Worm (Caenorhabditis elegans) whole organism, L1 larva: ENCODE measurements around the gene maoc-1.

Source experiments
- C04F5.9 ChIP-seq: sonication (generic microtip); optimal IDR thresholded peaks from 2 replicates; lab custom pipeline; 2016; ENCODE audit warnings: missing genetic modification characterization, missing compliant biosample characterization
- C34B4.2 ChIP-seq: sonication (generic microtip); optimal IDR thresholded peaks from 2 replicates; lab custom pipeline; 2017; ENCODE audit warnings: mild to moderate bottlenecking, missing genetic modification characterization, missing compliant biosample characterization
- F16B12.6 ChIP-seq: fragments of 150-350 bp; optimal IDR thresholded peaks from 2 replicates; lab custom pipeline; 2014; ENCODE audit warnings: missing biosample characterization, missing genetic modification characterization
- Y116A8C.19 ChIP-seq: sonication (generic microtip); optimal IDR thresholded peaks from 2 replicates; lab custom pipeline; 2016; ENCODE audit warnings: missing compliant biosample characterization, missing genetic modification characterization, borderline replicate concordance
- aha-1 ChIP-seq: fragments of 150-350 bp; optimal IDR thresholded peaks from 2 replicates; lab custom pipeline; 2014; ENCODE audit warnings: missing biosample characterization, missing genetic modification characterization
- ama-1 ChIP-seq: fragments of 150-350 bp; optimal IDR thresholded peaks from 2 replicates; lab custom pipeline; 2014
- blmp-1 ChIP-seq: fragments of 150-350 bp; optimal IDR thresholded peaks from 2 replicates; lab custom pipeline; 2014; ENCODE audit warnings: missing biosample characterization, missing genetic modification characterization
- ceh-8 ChIP-seq: fragments of 200-800 bp; sonication (Bioruptor generic); optimal IDR thresholded peaks from 2 replicates; lab custom pipeline; 2018; ENCODE audit warnings: mild to moderate bottlenecking, missing genetic modification characterization, moderate library complexity, missing compliant biosample characterization
- ceh-88 ChIP-seq: fragments of 200-800 bp; sonication (Bioruptor generic); IDR thresholded peaks from 2 replicates; pipeline ENCODE4 v1.3.6; 2022; ENCODE audit warnings: missing genetic modification characterization, missing compliant biosample characterization
- dpl-1 ChIP-seq, 3 experiments: fragments of 150-350 bp in 2 of 3; sonication (generic microtip) in 1 of 3; optimal IDR thresholded peaks; 2 replicates each; lab custom pipeline; 2014 to 2017; ENCODE audit warnings: missing biosample characterization in 3 of 3, missing genetic modification characterization in 3 of 3, missing genetic modification reagents in 3 of 3
- dsc-1 ChIP-seq: sonication (generic microtip); optimal IDR thresholded peaks from 2 replicates; lab custom pipeline; 2016; ENCODE audit warnings: mild to moderate bottlenecking, missing genetic modification characterization, missing compliant biosample characterization
- egl-13 ChIP-seq: sonication (generic microtip); optimal IDR thresholded peaks from 2 replicates; lab custom pipeline; 2016; ENCODE audit warnings: missing genotype, missing genetic modification reagents, missing genetic modification characterization, missing compliant biosample characterization
- elt-2 ChIP-seq: sonication (generic microtip); optimal IDR thresholded peaks from 2 replicates; lab custom pipeline; 2016; ENCODE audit warnings: missing genetic modification characterization, mild to moderate bottlenecking, inconsistent platforms, missing compliant biosample characterization, missing genetic modification reagents
- elt-3 ChIP-seq, 6 experiments: fragments of 150-350 bp in 1 of 6; sonication (generic microtip); optimal IDR thresholded peaks; 2 replicates each; lab custom pipeline; 2017 to 2018; ENCODE audit warnings: missing biosample characterization in 6 of 6, missing genetic modification characterization in 6 of 6, inconsistent platforms in 1 of 6
- fkh-10 ChIP-seq: sonication (generic microtip); optimal IDR thresholded peaks from 2 replicates; lab custom pipeline; 2017; ENCODE audit warnings: missing biosample characterization, missing genetic modification reagents, missing genetic modification characterization
- fkh-4 ChIP-seq: sonication (generic microtip); optimal IDR thresholded peaks from 2 replicates; lab custom pipeline; 2016; ENCODE audit warnings: missing compliant biosample characterization, missing genetic modification characterization, borderline replicate concordance
- fkh-8 ChIP-seq: sonication (generic microtip); optimal IDR thresholded peaks from 2 replicates; lab custom pipeline; 2016; ENCODE audit warnings: mild to moderate bottlenecking, missing genetic modification characterization, missing compliant biosample characterization
- grh-1 ChIP-seq: fragments of 200-800 bp; sonication (Bioruptor generic); IDR thresholded peaks from 2 replicates; pipeline ENCODE4 v1.3.6; 2022; ENCODE audit warnings: missing genetic modification reagents, missing genetic modification characterization, missing compliant biosample characterization
- hlh-17 ChIP-seq: fragments of 200-800 bp; sonication (Bioruptor generic); optimal IDR thresholded peaks from 2 replicates; lab custom pipeline; 2018; ENCODE audit warnings: missing genetic modification characterization, mild to moderate bottlenecking, missing compliant biosample characterization, moderate library complexity, borderline replicate concordance
- hpl-2 ChIP-seq: fragments of 150-350 bp; optimal IDR thresholded peaks from 2 replicates; lab custom pipeline; 2014; ENCODE audit warnings: missing biosample characterization, missing genetic modification reagents, missing genetic modification characterization
- irx-1 ChIP-seq: sonication (generic microtip); optimal IDR thresholded peaks from 2 replicates; lab custom pipeline; 2016; ENCODE audit warnings: missing genetic modification characterization, missing compliant biosample characterization
- isw-1 ChIP-seq: fragments of 200-800 bp; sonication (Bioruptor generic); IDR thresholded peaks from 2 replicates; pipeline ENCODE4 v1.3.6; 2022; ENCODE audit warnings: missing genetic modification characterization, missing compliant biosample characterization
- jun-1 ChIP-seq: fragments of 150-350 bp; optimal IDR thresholded peaks from 2 replicates; lab custom pipeline; 2014; ENCODE audit warnings: missing biosample characterization, missing genetic modification reagents, missing genetic modification characterization
- lin-14 ChIP-seq: fragments of 200-800 bp; sonication (Bioruptor generic); optimal IDR thresholded peaks from 2 replicates; lab custom pipeline; 2018; ENCODE audit warnings: mild to moderate bottlenecking, missing genetic modification characterization, moderate library complexity, missing compliant biosample characterization
- lin-35 ChIP-seq, 2 experiments: fragments of 150-350 bp; optimal IDR thresholded peaks; 2 replicates each; lab custom pipeline; 2014; ENCODE audit warnings: missing biosample characterization in 2 of 2, missing genetic modification characterization in 2 of 2, missing genetic modification reagents in 2 of 2
- lir-3 ChIP-seq: sonication (generic microtip); optimal IDR thresholded peaks from 2 replicates; lab custom pipeline; 2016; ENCODE audit warnings: mild to moderate bottlenecking, missing genetic modification characterization, moderate library complexity, missing compliant biosample characterization; ENCODE audit not compliant: poor library complexity
- lsy-2 ChIP-seq, 2 experiments: fragments of 150-350 bp; optimal IDR thresholded peaks; 2 replicates each; lab custom pipeline; 2014; ENCODE audit warnings: missing biosample characterization in 2 of 2, missing genetic modification characterization in 2 of 2
- mep-1 ChIP-seq: fragments of 150-350 bp; optimal IDR thresholded peaks from 2 replicates; lab custom pipeline; 2014; ENCODE audit warnings: missing biosample characterization, missing genetic modification characterization
- nhr-20 ChIP-seq: sonication (generic microtip); optimal IDR thresholded peaks from 2 replicates; lab custom pipeline; 2016; ENCODE audit warnings: mild to moderate bottlenecking, missing genetic modification characterization, missing compliant biosample characterization
- nhr-47 ChIP-seq: sonication (generic microtip); optimal IDR thresholded peaks from 2 replicates; lab custom pipeline; 2016; ENCODE audit warnings: mild to moderate bottlenecking, missing genetic modification characterization, moderate library complexity, missing compliant biosample characterization
- nhr-71 ChIP-seq: sonication (generic microtip); optimal IDR thresholded peaks from 2 replicates; lab custom pipeline; 2016; ENCODE audit warnings: mild to moderate bottlenecking, missing genetic modification characterization, moderate library complexity, missing compliant biosample characterization
- nhr-85 ChIP-seq: sonication (generic microtip); peaks from one replicate; lab custom pipeline; 2016; ENCODE audit warnings: missing genetic modification characterization, inconsistent platforms, missing compliant biosample characterization
- pax-3 ChIP-seq: fragments of 200-800 bp; sonication (Bioruptor generic); optimal IDR thresholded peaks from 2 replicates; lab custom pipeline; 2018; ENCODE audit warnings: mild to moderate bottlenecking, missing genetic modification characterization, moderate library complexity, missing compliant biosample characterization
- skn-1 ChIP-seq: fragments of 150-350 bp; optimal IDR thresholded peaks from 2 replicates; lab custom pipeline; 2014; ENCODE audit warnings: missing biosample characterization, missing genetic modification characterization
- snpc-4 ChIP-seq: fragments of 150-350 bp; optimal IDR thresholded peaks from 2 replicates; lab custom pipeline; 2014; ENCODE audit warnings: missing biosample characterization, missing genetic modification characterization
- snu-23 ChIP-seq: sonication (generic microtip); optimal IDR thresholded peaks from 2 replicates; lab custom pipeline; 2016; ENCODE audit warnings: missing genetic modification characterization, missing compliant biosample characterization
- swsn-7 ChIP-seq: sonication (generic microtip); optimal IDR thresholded peaks from 2 replicates; lab custom pipeline; 2016; ENCODE audit warnings: missing genetic modification characterization, missing compliant biosample characterization
- tbx-2 ChIP-seq: sonication (generic microtip); optimal IDR thresholded peaks from 2 replicates; lab custom pipeline; 2016; ENCODE audit warnings: missing genetic modification characterization, missing compliant biosample characterization
- tlp-1 ChIP-seq: fragments of 150-350 bp; optimal IDR thresholded peaks from 2 replicates; lab custom pipeline; 2014; ENCODE audit warnings: missing biosample characterization, missing genetic modification characterization
- unc-30 ChIP-seq: sonication (generic microtip); optimal IDR thresholded peaks from 2 replicates; lab custom pipeline; 2017; ENCODE audit warnings: missing biosample characterization, missing genetic modification characterization
- xbp-1 ChIP-seq: sonication (generic microtip); optimal IDR thresholded peaks from 2 replicates; lab custom pipeline; 2016; ENCODE audit warnings: missing genetic modification characterization, missing compliant biosample characterization
- zip-4 ChIP-seq: fragments of 200-800 bp; sonication (Bioruptor generic); optimal IDR thresholded peaks from 2 replicates; lab custom pipeline; 2018; ENCODE audit warnings: mild to moderate bottlenecking, missing genetic modification characterization, moderate library complexity, missing compliant biosample characterization
- ztf-11 ChIP-seq, 2 experiments: sonication (generic microtip); optimal IDR thresholded peaks; 2 replicates each; lab custom pipeline; 2016 to 2017; ENCODE audit warnings: missing genetic modification characterization in 2 of 2, missing biosample characterization in 1 of 2, missing compliant biosample characterization in 1 of 2

Gene maoc-1

ce11 chrII:7183493-7184272 is 12.4 kb upstream of the maoc-1 start, which contains the start of gene pdl-1 (continued):
- TF ChIP-seq fkh-8 (tag; lab: Kevin White, UChicago) (peak; percentile 62), lsy-2 (tag; optimal IDR thresholded peaks at IDR 0.05; lab: Kevin White, UChicago) (peak; percentile 61 to 72), lin-14 (GFP tag; lab: Kevin White, UChicago) (peak; percentile 61), ztf-11 (tag; optimal IDR thresholded peaks at IDR 0.05; lab: Kevin White, UChicago) (peak in 1 of 2 experiments; percentile 3), xbp-1 (tag; lab: Kevin White, UChicago) (peak; percentile 64), hpl-2 (no peak), lir-3 (tag; lab: Kevin White, UChicago) (peak; percentile 87), fkh-10 (GFP tag; lab: Kevin White, UChicago) (peak; percentile 64), pax-3 (tag; lab: Kevin White, UChicago) (peak; percentile 69), fkh-4 (tag; lab: Kevin White, UChicago) (no peak), unc-30 (tag; lab: Kevin White, UChicago) (no peak), F16B12.6 (tag; lab: Kevin White, UChicago) (peak; percentile 32), nhr-20 (tag; lab: Kevin White, UChicago) (peak; percentile 73), blmp-1 (peak; percentile 27), jun-1 (tag; lab: Kevin White, UChicago) (peak; percentile 37), ama-1 (no peak), ceh-8 (no peak), nhr-47 (peak; percentile 78), C04F5.9 (peak; percentile 10), grh-1 (GFP tag; lab: Robert Waterston, UW) (peak; percentile 55; the same call in 1 of the 2 replicates), lin-35 (GFP tag; optimal IDR thresholded peaks at IDR 0.05; lab: Kevin White, UChicago) (peak; percentile 63 to 77), nhr-71 (tag; lab: Kevin White, UChicago) (peak; percentile 73), hlh-17 (GFP tag; lab: Kevin White, UChicago) (no peak), zip-4 (GFP tag; lab: Kevin White, UChicago) (peak; percentile 17), irx-1 (tag; lab: Kevin White, UChicago) (peak; percentile 17), C34B4.2 (tag; lab: Kevin White, UChicago) (no peak), snpc-4 (tag; lab: Kevin White, UChicago) (peak; percentile 58), snu-23 (peak; percentile 83), elt-3 (tag; optimal IDR thresholded peaks at IDR 0.05; lab: Kevin White, UChicago) (peak in 3 of 6 experiments; percentile 24 to 61 (median 58)), elt-2 (tag; lab: Kevin White, UChicago) (peak; percentile 46), isw-1 (peak; percentile 43), tlp-1 (no peak), dpl-1 (GFP tag; optimal IDR thresholded peaks at IDR 0.05; lab: Kevin White, UChicago) (peak in 2 of 3 experiments; percentile 34 to 43), egl-13 (tag; lab: Kevin White, UChicago) (peak; percentile 38), skn-1 (peak; percentile 60), dsc-1 (peak; percentile 72), Y116A8C.19 (tag; lab: Kevin White, UChicago) (no peak), aha-1 (no peak), ceh-88 (GFP tag; lab: Robert Waterston, UW) (0 out of 2 replicates have a peak, but pooled peaks have one; percentile 42), tbx-2 (tag; lab: Kevin White, UChicago) (peak; percentile 65), swsn-7 (peak; percentile 62), nhr-85 (tag; lab: Kevin White, UChicago) (peak; percentile 68), mep-1 (peak; percentile 77)
